Worm (Caenorhabditis elegans): Measurements from ENCODE around the gene ZK856.7.

The ZK856.7 gene

DNA sequence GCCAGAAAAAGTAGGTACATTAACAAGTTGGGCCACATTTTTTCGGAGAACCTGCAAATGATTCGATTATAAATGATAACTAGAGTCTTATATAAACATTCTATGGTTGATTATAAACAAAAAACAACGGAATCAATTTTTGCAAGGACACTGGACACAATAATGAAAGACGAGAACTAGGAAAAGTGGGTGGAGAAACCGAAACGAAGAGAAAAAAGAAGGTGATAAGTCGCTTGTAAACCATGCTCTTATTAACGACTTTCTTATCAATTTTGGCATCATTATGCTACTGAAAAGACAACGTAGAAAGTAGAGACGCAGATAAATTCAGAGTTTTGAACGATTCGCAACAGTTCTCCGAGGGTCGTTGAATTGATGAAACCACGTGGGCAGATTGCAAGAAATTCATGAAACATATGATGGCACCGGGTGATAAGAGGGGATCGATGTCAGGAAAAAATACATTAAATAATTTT is 11.8 kb upstream of the ZK856.7 start, which contains the start of gene ZK856.5:
Gene ZK856.5, minus strand, starts transcription at position 51 of the 476 bp plus-strand sequence.
- peak; percentile 69 for TF ChIP-seq nhr-80 (tag; optimal IDR thresholded peaks at IDR 0.05)
- TF ChIP-seq let-607 (tag; optimal IDR thresholded peaks at IDR 0.05), result peak in 1 of 2 experiments; percentile 16
- TF ChIP-seq B0019.2 (GFP tag; conservative IDR thresholded peaks at IDR 0.05), result no peak

DNA sequence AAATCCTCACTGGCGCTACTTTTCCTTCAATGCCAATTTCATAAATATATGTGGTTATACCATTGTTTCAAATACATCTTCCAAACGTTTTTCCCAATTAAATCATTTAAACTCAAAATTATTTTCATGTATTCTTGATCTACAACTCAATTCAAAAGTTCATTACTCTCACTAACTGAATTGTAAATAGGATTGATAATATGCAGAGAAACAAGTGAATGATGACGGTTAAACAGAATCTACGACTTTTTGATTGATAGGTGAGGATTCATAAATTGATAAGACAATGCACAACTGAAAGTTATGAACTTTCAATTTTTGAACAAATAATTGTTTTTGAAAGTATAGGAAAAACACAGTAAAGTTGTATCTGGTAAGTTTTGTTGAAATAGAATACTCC is 10.7 kb upstream of the ZK856.7 start:
- TF ChIP-seq athp-1 (tag; optimal IDR thresholded peaks at IDR 0.05), result no peak
- peak; percentile 23 for TF ChIP-seq nhr-80 (tag; optimal IDR thresholded peaks at IDR 0.05)

DNA sequence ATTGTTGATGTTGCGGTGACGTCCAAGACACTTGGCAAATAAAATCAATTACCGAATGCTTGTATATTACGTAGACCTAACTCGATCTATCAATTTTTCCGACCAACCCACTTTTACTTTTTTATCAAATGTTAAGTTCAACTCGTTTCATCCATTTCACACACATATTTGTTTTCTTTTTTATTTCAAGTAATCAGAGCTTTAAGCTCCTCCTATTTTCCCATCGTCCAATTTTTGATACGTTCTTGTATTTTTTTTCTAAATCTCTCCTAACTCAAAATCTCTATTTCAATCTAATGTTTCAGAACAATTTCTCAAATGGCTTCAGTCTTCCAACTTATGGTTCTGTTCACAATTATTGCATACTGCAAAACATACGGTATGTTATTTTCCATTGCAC is 3.5 kb upstream of the ZK856.7 start, which contains the start of gene ZK856.6:
Gene ZK856.6, plus strand, starts transcription at position 301 of the 400 bp plus-strand sequence.
- TF ChIP-seq ceh-40 (GFP tag; IDR thresholded peaks at IDR 0.05), result no peak
- no peak for TF ChIP-seq madf-10 (tag; optimal IDR thresholded peaks at IDR 0.05)
- TF ChIP-seq snpc-4 (GFP tag; optimal IDR thresholded peaks at IDR 0.05), result no peak
- no peak for TF ChIP-seq snpc-4 (tag; optimal IDR thresholded peaks at IDR 0.05)
- TF ChIP-seq athp-1 (tag; optimal IDR thresholded peaks at IDR 0.05), result no peak
- no peak for TF ChIP-seq ZK185.1 (tag; optimal IDR thresholded peaks at IDR 0.05; ENCODE audit: poor library complexity, severe bottlenecking)
- no peak for TF ChIP-seq snpc-3.4 (tag; optimal IDR thresholded peaks at IDR 0.05)
- no peak for TF ChIP-seq zfh-2 (GFP tag; conservative IDR thresholded peaks at IDR 0.05)
- TF ChIP-seq K12H6.12 (tag; optimal IDR thresholded peaks at IDR 0.05), result no peak
- no peak for TF ChIP-seq akir-1 (GFP tag; optimal IDR thresholded peaks at IDR 0.05)
- no peak for TF ChIP-seq D2030.7 (GFP tag; IDR thresholded peaks at IDR 0.05)

DNA sequence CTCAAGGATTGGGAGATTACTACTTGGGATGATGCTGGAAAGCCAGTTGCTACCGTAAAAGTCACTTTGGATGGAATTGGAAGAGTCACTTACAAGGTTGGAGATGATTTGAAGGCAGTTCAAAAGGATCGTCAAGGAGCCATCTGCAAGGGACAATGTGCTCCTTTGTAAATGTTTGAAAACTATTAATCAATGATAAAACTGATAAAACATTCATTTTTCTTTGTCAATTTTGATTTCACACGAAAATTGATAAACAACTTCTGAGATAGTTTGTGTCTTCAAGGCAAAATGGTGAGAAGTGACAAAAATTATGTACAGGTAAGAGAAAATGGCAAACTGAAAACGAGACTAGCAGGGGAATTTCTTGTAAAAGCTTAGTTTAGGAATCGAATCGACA is 442 bp downstream of the ZK856.7 start:
- TF ChIP-seq bed-1 (GFP tag; IDR thresholded peaks at IDR 0.05), result no peak
- no peak for TF ChIP-seq nfyb-1 (GFP tag; IDR thresholded peaks at IDR 0.05)
- TF ChIP-seq ztf-6 (GFP tag; IDR thresholded peaks at IDR 0.05), result no peak
- TF ChIP-seq F22D6.2 (tag; optimal IDR thresholded peaks at IDR 0.05), result no peak
- TF ChIP-seq lin-35 (GFP tag; optimal IDR thresholded peaks at IDR 0.05), result no peak

DNA sequence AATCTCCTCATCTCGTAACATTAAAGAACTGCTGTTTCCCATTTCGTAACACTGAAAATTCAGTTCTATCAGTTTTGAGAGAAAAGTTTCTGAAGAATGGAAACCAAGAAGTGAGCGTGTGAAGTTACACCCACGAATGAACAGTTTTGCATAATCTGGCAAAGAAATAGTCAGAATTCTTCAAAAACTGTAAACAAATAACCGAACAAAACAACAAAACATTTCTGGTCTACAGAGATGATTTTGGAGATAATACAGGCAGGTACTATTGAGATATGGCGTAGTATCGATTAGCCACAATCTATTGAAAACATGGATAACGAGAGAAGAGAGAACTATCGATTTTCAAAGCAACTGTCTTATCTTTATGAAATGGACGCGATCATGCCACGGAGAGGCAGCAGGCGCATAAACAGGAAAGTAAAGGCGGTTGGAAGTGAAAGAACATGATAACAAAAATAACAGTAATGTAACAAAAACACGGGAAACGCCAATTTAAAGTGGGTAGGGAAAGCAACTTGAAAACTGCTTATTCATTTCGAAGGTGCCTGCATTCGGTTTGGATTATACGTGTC is 1.6 kb downstream of the ZK856.7 start, which contains the start of gene chpf-1:
Gene chpf-1, minus strand, starts transcription at position 51 of the 575 bp plus-strand sequence.
- TF ChIP-seq snpc-4 (GFP tag; optimal IDR thresholded peaks at IDR 0.05) (no peak), snpc-4 (tag; optimal IDR thresholded peaks at IDR 0.05) (peak in 2 of 4 experiments; percentile 33 to 36), cebp-1 (GFP tag; IDR thresholded peaks at IDR 0.05) (no peak), cebp-1 (tag; optimal IDR thresholded peaks at IDR 0.05) (peak; percentile 2), aptf-2 (GFP tag; conservative IDR thresholded peaks at IDR 0.05) (no peak), ztf-18 (tag; optimal IDR thresholded peaks at IDR 0.05) (peak; percentile 56), madf-6 (GFP tag; IDR thresholded peaks at IDR 0.05) (0 out of 2 replicates have a peak, but pooled peaks have one; percentile 17), nhr-80 (tag; optimal IDR thresholded peaks at IDR 0.05) (peak; percentile 65), atf-7 (tag; optimal IDR thresholded peaks at IDR 0.05) (no peak)

DNA sequence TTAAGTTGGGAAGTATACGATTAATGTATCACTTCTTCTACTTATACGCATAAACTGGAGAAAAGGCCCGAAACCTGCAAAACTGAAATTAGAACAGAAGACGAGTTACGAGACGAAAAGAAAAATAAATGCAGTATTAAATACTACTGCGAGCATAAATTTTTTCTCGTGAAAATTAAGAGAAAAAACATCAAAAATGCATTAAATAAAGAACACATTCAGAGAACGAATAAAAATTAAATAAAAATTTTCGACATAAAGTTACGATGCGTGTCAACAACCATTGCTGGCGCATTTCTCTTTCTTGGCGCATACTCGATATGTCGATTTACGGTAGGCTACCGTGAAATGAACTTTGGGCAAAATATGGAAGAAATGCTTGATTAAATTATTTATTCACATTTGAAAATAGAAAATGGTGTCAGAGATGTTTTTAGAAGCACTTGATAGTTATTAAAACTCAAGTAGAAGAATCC is 3.0 kb downstream of the ZK856.7 start, which contains the start of the genes ZK856.19 and ZK856.11:
Gene ZK856.19, minus strand, starts transcription at position 51 of the 476 bp plus-strand sequence.
Gene ZK856.11, minus strand, starts transcription at position 76 of the 476 bp plus-strand sequence.
- TF ChIP-seq madf-6 (GFP tag; IDR thresholded peaks at IDR 0.05) (peak; percentile 24; the same call in 1 of the 2 replicates), Y56A3A.18 (GFP tag; IDR thresholded peaks at IDR 0.05) (no peak), F33H1.4 (GFP tag; IDR thresholded peaks at IDR 0.05) (no peak), B0336.3 (GFP tag; IDR thresholded peaks at IDR 0.05) (0 out of 2 replicates have a peak, but pooled peaks have one; percentile 49), lsl-1 (GFP tag; optimal IDR thresholded peaks at IDR 0.05) (peak; percentile 31), ceh-100 (GFP tag; IDR thresholded peaks at IDR 0.05) (no peak), snpc-3.4 (tag; optimal IDR thresholded peaks at IDR 0.05) (peak; percentile 41), Y53G8AR.9 (GFP tag; conservative IDR thresholded peaks at IDR 0.05) (0 out of 2 replicates have a peak, but pooled peaks have one; percentile 65), hmg-1.2 (GFP tag; IDR thresholded peaks at IDR 0.05) (peak; percentile 32; the same call in 1 of the 2 replicates), madf-10 (tag; optimal IDR thresholded peaks at IDR 0.05) (peak; percentile 29), F49E8.2 (tag; optimal IDR thresholded peaks at IDR 0.05; ENCODE audit: insufficient read depth) (peak; percentile 41), tbp1 (GFP tag; optimal IDR thresholded peaks at IDR 0.05) (peak; percentile 44), hrde-1 (tag; optimal IDR thresholded peaks at IDR 0.05; ENCODE audit: borderline replicate concordance) (peak; percentile 0), dox-1 (GFP tag; IDR thresholded peaks at IDR 0.05) (peak; percentile 24; the same call in 1 of the 2 replicates), nhr-80 (tag; optimal IDR thresholded peaks at IDR 0.05) (peak; percentile 11), hsf-1 (GFP tag; IDR thresholded peaks at IDR 0.05) (0 out of 2 replicates have a peak, but pooled peaks have one; percentile 18)
